Worm (Caenorhabditis elegans) whole organism, L1 larva: ENCODE measurements around the gene sorb-1.

Experiments used
- C04F5.9 ChIP-seq: sonication (generic microtip); optimal IDR thresholded peaks from 2 replicates; lab custom pipeline; 2016; ENCODE audit warnings: missing genetic modification characterization, missing compliant biosample characterization
- C34B4.2 ChIP-seq: sonication (generic microtip); optimal IDR thresholded peaks from 2 replicates; lab custom pipeline; 2017; ENCODE audit warnings: mild to moderate bottlenecking, missing genetic modification characterization, missing compliant biosample characterization
- alr-1 ChIP-seq: fragments of 200-800 bp; sonication (Bioruptor generic); optimal IDR thresholded peaks from 2 replicates; lab custom pipeline; 2018; ENCODE audit warnings: borderline replicate concordance, mild to moderate bottlenecking, missing genetic modification characterization, missing compliant biosample characterization
- blmp-1 ChIP-seq: fragments of 150-350 bp; optimal IDR thresholded peaks from 2 replicates; lab custom pipeline; 2014; ENCODE audit warnings: missing biosample characterization, missing genetic modification characterization
- ceh-63 ChIP-seq: fragments of 200-800 bp; sonication (Bioruptor generic); optimal IDR thresholded peaks from 2 replicates; lab custom pipeline; 2018; ENCODE audit warnings: mild to moderate bottlenecking, missing genetic modification characterization, missing compliant biosample characterization
- ceh-88 ChIP-seq: fragments of 200-800 bp; sonication (Bioruptor generic); IDR thresholded peaks from 2 replicates; pipeline ENCODE4 v1.3.6; 2022; ENCODE audit warnings: missing genetic modification characterization, missing compliant biosample characterization
- ces-1 ChIP-seq: fragments of 150-350 bp; optimal IDR thresholded peaks from 2 replicates; lab custom pipeline; 2014; ENCODE audit warnings: missing biosample characterization, missing genetic modification reagents, missing genetic modification characterization
- dpl-1 ChIP-seq, 3 experiments: fragments of 150-350 bp in 2 of 3; sonication (generic microtip) in 1 of 3; optimal IDR thresholded peaks; 2 replicates each; lab custom pipeline; 2014 to 2017; ENCODE audit warnings: missing biosample characterization in 3 of 3, missing genetic modification characterization in 3 of 3, missing genetic modification reagents in 3 of 3
- dsc-1 ChIP-seq: sonication (generic microtip); optimal IDR thresholded peaks from 2 replicates; lab custom pipeline; 2016; ENCODE audit warnings: mild to moderate bottlenecking, missing genetic modification characterization, missing compliant biosample characterization
- efl-1 ChIP-seq, 4 experiments: fragments of 150-350 bp; optimal IDR thresholded peaks in 3 of 4; peaks in 1 of 4; 1 replicate in 1 of 4; 2 replicates in 3 of 4; lab custom pipeline; 2014; ENCODE audit warnings: missing biosample characterization in 2 of 4, missing genetic modification characterization in 2 of 4, missing genetic modification reagents in 2 of 4
- efl-3 ChIP-seq: fragments of 200-800 bp; sonication (Bioruptor generic); optimal IDR thresholded peaks from 2 replicates; lab custom pipeline; 2018; ENCODE audit warnings: mild to moderate bottlenecking, missing genetic modification characterization, missing compliant biosample characterization
- ets-5 ChIP-seq: fragments of 200-800 bp; sonication (Bioruptor generic); IDR thresholded peaks from 2 replicates; pipeline ENCODE4 v1.3.6; 2022; ENCODE audit warnings: missing genetic modification characterization, missing compliant biosample characterization
- fkh-4 ChIP-seq: sonication (generic microtip); optimal IDR thresholded peaks from 2 replicates; lab custom pipeline; 2016; ENCODE audit warnings: missing compliant biosample characterization, missing genetic modification characterization, borderline replicate concordance
- fkh-8 ChIP-seq: sonication (generic microtip); optimal IDR thresholded peaks from 2 replicates; lab custom pipeline; 2016; ENCODE audit warnings: mild to moderate bottlenecking, missing genetic modification characterization, missing compliant biosample characterization
- hlh-4 ChIP-seq: sonication (generic microtip); optimal IDR thresholded peaks from 2 replicates; lab custom pipeline; 2016; ENCODE audit warnings: mild to moderate bottlenecking, missing genetic modification characterization, missing compliant biosample characterization
- irx-1 ChIP-seq: sonication (generic microtip); optimal IDR thresholded peaks from 2 replicates; lab custom pipeline; 2016; ENCODE audit warnings: missing genetic modification characterization, missing compliant biosample characterization
- lir-3 ChIP-seq: sonication (generic microtip); optimal IDR thresholded peaks from 2 replicates; lab custom pipeline; 2016; ENCODE audit warnings: mild to moderate bottlenecking, missing genetic modification characterization, moderate library complexity, missing compliant biosample characterization; ENCODE audit not compliant: poor library complexity
- lsy-2 ChIP-seq, 2 experiments: fragments of 150-350 bp; optimal IDR thresholded peaks; 2 replicates each; lab custom pipeline; 2014; ENCODE audit warnings: missing biosample characterization in 2 of 2, missing genetic modification characterization in 2 of 2
- mdl-1 ChIP-seq, 2 experiments: fragments of 150-350 bp; optimal IDR thresholded peaks; 2 replicates each; lab custom pipeline; 2014 to 2017; ENCODE audit warnings: missing biosample characterization in 2 of 2, missing genetic modification characterization in 2 of 2, inconsistent platforms in 1 of 2
- mef-2 ChIP-seq: fragments of 150-350 bp; optimal IDR thresholded peaks from 2 replicates; lab custom pipeline; 2014; ENCODE audit warnings: missing biosample characterization, missing genetic modification characterization
- mep-1 ChIP-seq: fragments of 150-350 bp; optimal IDR thresholded peaks from 2 replicates; lab custom pipeline; 2014; ENCODE audit warnings: missing biosample characterization, missing genetic modification characterization
- nhr-19 ChIP-seq: fragments of 200-800 bp; sonication (Bioruptor generic); conservative IDR thresholded peaks from 2 replicates; pipeline ENCODE4 v1.3.6; 2022; ENCODE audit warnings: missing genetic modification characterization, missing compliant biosample characterization
- nhr-20 ChIP-seq: sonication (generic microtip); optimal IDR thresholded peaks from 2 replicates; lab custom pipeline; 2016; ENCODE audit warnings: mild to moderate bottlenecking, missing genetic modification characterization, missing compliant biosample characterization
- nhr-237 ChIP-seq: fragments of 150-350 bp; optimal IDR thresholded peaks from 2 replicates; lab custom pipeline; 2014; ENCODE audit warnings: missing biosample characterization, missing genetic modification characterization
- nhr-28 ChIP-seq: fragments of 150-350 bp; optimal IDR thresholded peaks from 2 replicates; lab custom pipeline; 2014; ENCODE audit warnings: missing biosample characterization, missing genetic modification characterization
- nhr-47 ChIP-seq: sonication (generic microtip); optimal IDR thresholded peaks from 2 replicates; lab custom pipeline; 2016; ENCODE audit warnings: mild to moderate bottlenecking, missing genetic modification characterization, moderate library complexity, missing compliant biosample characterization
- nhr-71 ChIP-seq: sonication (generic microtip); optimal IDR thresholded peaks from 2 replicates; lab custom pipeline; 2016; ENCODE audit warnings: mild to moderate bottlenecking, missing genetic modification characterization, moderate library complexity, missing compliant biosample characterization
- nhr-77 ChIP-seq: fragments of 150-350 bp; optimal IDR thresholded peaks from 2 replicates; lab custom pipeline; 2014; ENCODE audit warnings: missing biosample characterization, missing genetic modification characterization
- nhr-90 ChIP-seq: sonication (generic microtip); optimal IDR thresholded peaks from 2 replicates; lab custom pipeline; 2016; ENCODE audit warnings: mild to moderate bottlenecking, missing genetic modification characterization, missing compliant biosample characterization; ENCODE audit not compliant: poor library complexity
- pqm-1 ChIP-seq: sonication (generic microtip); optimal IDR thresholded peaks from 3 replicates; lab custom pipeline; 2017; ENCODE audit warnings: missing biosample characterization, missing genetic modification characterization
- skn-1 ChIP-seq: fragments of 150-350 bp; optimal IDR thresholded peaks from 2 replicates; lab custom pipeline; 2014; ENCODE audit warnings: missing biosample characterization, missing genetic modification characterization
- swsn-7 ChIP-seq: sonication (generic microtip); optimal IDR thresholded peaks from 2 replicates; lab custom pipeline; 2016; ENCODE audit warnings: missing genetic modification characterization, missing compliant biosample characterization
- unc-130 ChIP-seq: fragments of 150-350 bp; optimal IDR thresholded peaks from 2 replicates; lab custom pipeline; 2017; ENCODE audit warnings: missing biosample characterization, missing genetic modification characterization, inconsistent platforms
- unc-86 ChIP-seq: sonication (generic microtip); optimal IDR thresholded peaks from 2 replicates; lab custom pipeline; 2016; ENCODE audit warnings: missing genetic modification characterization, missing compliant biosample characterization
- ztf-11 ChIP-seq, 2 experiments: sonication (generic microtip); optimal IDR thresholded peaks; 2 replicates each; lab custom pipeline; 2016 to 2017; ENCODE audit warnings: missing genetic modification characterization in 2 of 2, missing biosample characterization in 1 of 2, missing compliant biosample characterization in 1 of 2

The sorb-1 gene

ce11 chrIV:13742244-13742643 is 7.9 kb upstream of the sorb-1 start, which contains the start of gene C47A4.3:
TSS of gene C47A4.3 (minus strand) at chrIV:13742344.
- TF ChIP-seq ceh-88 (GFP tag; lab: Robert Waterston, UW) (no peak), ztf-11 (tag; optimal IDR thresholded peaks at IDR 0.05; lab: Kevin White, UChicago) (no peak), skn-1 (tag; lab: Kevin White, UChicago) (no peak), alr-1 (tag; lab: Kevin White, UChicago) (no peak), mep-1 (tag; lab: Kevin White, UChicago) (no peak), nhr-28 (tag; lab: Kevin White, UChicago) (no peak), irx-1 (no peak), swsn-7 (no peak), dpl-1 (GFP tag; optimal IDR thresholded peaks at IDR 0.05; lab: Kevin White, UChicago) (no peak), dsc-1 (tag; lab: Kevin White, UChicago) (no peak), pqm-1 (tag; lab: Kevin White, UChicago) (no peak), C04F5.9 (tag; lab: Kevin White, UChicago) (no peak), nhr-71 (tag; lab: Kevin White, UChicago) (no peak), nhr-47 (tag; lab: Kevin White, UChicago) (no peak), nhr-90 (tag; lab: Kevin White, UChicago) (no peak)

- TF ChIP-seq ces-1 (no peak), nhr-28 (tag; lab: Kevin White, UChicago) (no peak), ets-5 (GFP tag; lab: Robert Waterston, UW) (no peak), nhr-77 (tag; lab: Kevin White, UChicago) (no peak), nhr-20 (tag; lab: Kevin White, UChicago) (no peak), mep-1 (tag; lab: Kevin White, UChicago) (no peak), hlh-4 (tag; lab: Kevin White, UChicago) (no peak), nhr-47 (tag; lab: Kevin White, UChicago) (no peak), ceh-63 (GFP tag; lab: Kevin White, UChicago) (no peak), efl-3 (GFP tag; lab: Kevin White, UChicago) (no peak), blmp-1 (tag; lab: Kevin White, UChicago) (no peak), efl-1 (optimal IDR thresholded peaks at IDR 0.05; lab: Kevin White, UChicago) (no peak), efl-1 (GFP tag; optimal IDR thresholded peaks at IDR 0.05 in 1 of 2; lab: Kevin White, UChicago) (no peak), mef-2 (tag; lab: Kevin White, UChicago) (no peak), lsy-2 (tag; optimal IDR thresholded peaks at IDR 0.05; lab: Kevin White, UChicago) (no peak), nhr-237 (tag; lab: Kevin White, UChicago) (no peak), alr-1 (tag; lab: Kevin White, UChicago) (no peak), mdl-1 (tag; optimal IDR thresholded peaks at IDR 0.05; lab: Kevin White, UChicago) (no peak), nhr-19 (no peak), unc-86 (tag; lab: Kevin White, UChicago) (no peak)
These were observed 4.7 kb upstream of the sorb-1 start, which contains the start of gene C47A4.5 for ce11 chrIV:13745409-13745808. TSS of gene C47A4.5 (plus strand) at chrIV:13745709.

ce11 chrIV:13748798-13749197 is 1.3 kb upstream of the sorb-1 start:
- TF ChIP-seq nhr-20 (tag; lab: Kevin White, UChicago) (no peak), fkh-8 (tag; lab: Kevin White, UChicago) (no peak), mdl-1 (tag; optimal IDR thresholded peaks at IDR 0.05; lab: Kevin White, UChicago) (no peak), efl-1 (optimal IDR thresholded peaks at IDR 0.05; lab: Kevin White, UChicago) (peak in 1 of 2 experiments; percentile 9), efl-1 (GFP tag; optimal IDR thresholded peaks at IDR 0.05 in 1 of 2; lab: Kevin White, UChicago) (no peak)

ce11 chrIV:13755619-13756018 is 5.5 kb downstream of the sorb-1 start:
- TF ChIP-seq fkh-4 (tag; lab: Kevin White, UChicago) (no peak), ceh-63 (GFP tag; lab: Kevin White, UChicago) (no peak), irx-1 (no peak), nhr-19 (no peak), dpl-1 (GFP tag; optimal IDR thresholded peaks at IDR 0.05; lab: Kevin White, UChicago) (no peak), unc-130 (no peak), C04F5.9 (tag; lab: Kevin White, UChicago) (no peak), nhr-20 (tag; lab: Kevin White, UChicago) (no peak), lir-3 (tag; lab: Kevin White, UChicago) (no peak), C34B4.2 (tag; lab: Kevin White, UChicago) (no peak)
- TF ChIP-seq, all 84 proteins: peak for 0
